Worm (Caenorhabditis elegans) whole organism, late embryonic: ENCODE measurements around the gene Y50E8A.12.
A peak's percentile ranks its signal among the peaks of the same experiment; 100 is the strongest.

Experiments
- C38D4.7 ChIP-seq: fragments of 200-800 bp; sonication (Bioruptor generic); optimal IDR thresholded peaks from 2 replicates; lab custom pipeline; 2018; ENCODE audit warnings: mild to moderate bottlenecking, missing genetic modification characterization, moderate library complexity, missing compliant biosample characterization
- F13H6.1 ChIP-seq: sonication (generic microtip); optimal IDR thresholded peaks from 2 replicates; lab custom pipeline; 2016; ENCODE audit warnings: missing genetic modification characterization, missing compliant biosample characterization
- K02D7.2 ChIP-seq: sonication (generic microtip); optimal IDR thresholded peaks from 2 replicates; lab custom pipeline; 2017; ENCODE audit warnings: mild to moderate bottlenecking, missing genetic modification characterization, missing compliant biosample characterization
- T23F11.4 ChIP-seq: fragments of 200-800 bp; sonication (Bioruptor generic); optimal IDR thresholded peaks from 2 replicates; lab custom pipeline; 2018; ENCODE audit warnings: mild to moderate bottlenecking, missing genetic modification characterization, missing compliant biosample characterization
- Y22D7AL.16 ChIP-seq: sonication (generic microtip); optimal IDR thresholded peaks from 2 replicates; lab custom pipeline; 2016; ENCODE audit warnings: missing genetic modification characterization, missing compliant biosample characterization
- ama-1 ChIP-seq: fragments of 150-350 bp; optimal IDR thresholded peaks from 2 replicates; lab custom pipeline; 2014
- ceh-14 ChIP-seq: sonication (generic microtip); optimal IDR thresholded peaks from 2 replicates; lab custom pipeline; 2016; ENCODE audit warnings: missing genotype, missing genetic modification characterization, missing compliant biosample characterization
- ceh-18 ChIP-seq: sonication (generic microtip); optimal IDR thresholded peaks from 2 replicates; lab custom pipeline; 2016; ENCODE audit warnings: missing genetic modification characterization, missing compliant biosample characterization
- ceh-19 ChIP-seq: fragments of 200-800 bp; sonication (Bioruptor generic); optimal IDR thresholded peaks from 2 replicates; lab custom pipeline; 2018; ENCODE audit warnings: mild to moderate bottlenecking, missing genetic modification characterization, missing compliant biosample characterization
- ceh-31 ChIP-seq: sonication (generic microtip); optimal IDR thresholded peaks from 2 replicates; lab custom pipeline; 2016; ENCODE audit warnings: missing genetic modification characterization, missing compliant biosample characterization
- ceh-34 ChIP-seq: sonication (generic microtip); optimal IDR thresholded peaks from 2 replicates; lab custom pipeline; 2016; ENCODE audit warnings: mild to moderate bottlenecking, missing genetic modification characterization, missing compliant biosample characterization
- ceh-45 ChIP-seq: fragments of 200-800 bp; sonication (Bioruptor generic); IDR thresholded peaks from 2 replicates; pipeline ENCODE4 v1.3.6; 2022; ENCODE audit warnings: missing genetic modification reagents, missing genetic modification characterization, missing compliant biosample characterization
- ceh-6 ChIP-seq: fragments of 200-800 bp; sonication (Bioruptor generic); optimal IDR thresholded peaks from 2 replicates; lab custom pipeline; 2018; ENCODE audit warnings: mild to moderate bottlenecking, missing genetic modification characterization, missing compliant biosample characterization
- che-1 ChIP-seq: sonication (generic microtip); optimal IDR thresholded peaks from 2 replicates; lab custom pipeline; 2016; ENCODE audit warnings: mild to moderate bottlenecking, missing genetic modification characterization, missing compliant biosample characterization
- dmd-4 ChIP-seq: sonication (generic microtip); optimal IDR thresholded peaks from 2 replicates; lab custom pipeline; 2016; ENCODE audit warnings: borderline replicate concordance, missing genetic modification characterization, missing compliant biosample characterization
- elt-2 ChIP-seq: sonication (generic microtip); optimal IDR thresholded peaks from 2 replicates; lab custom pipeline; 2016; ENCODE audit warnings: missing genetic modification reagents, missing genetic modification characterization, missing compliant biosample characterization
- elt-4 ChIP-seq: sonication (generic microtip); optimal IDR thresholded peaks from 2 replicates; lab custom pipeline; 2016; ENCODE audit warnings: missing genetic modification characterization, missing compliant biosample characterization
- fkh-10 ChIP-seq: fragments of 150-350 bp; optimal IDR thresholded peaks from 2 replicates; lab custom pipeline; 2014; ENCODE audit warnings: missing biosample characterization, missing genetic modification reagents, missing genetic modification characterization
- lin-11 ChIP-seq: fragments of 200-800 bp; sonication (Bioruptor generic); optimal IDR thresholded peaks from 2 replicates; lab custom pipeline; 2018; ENCODE audit warnings: mild to moderate bottlenecking, missing genetic modification characterization, missing compliant biosample characterization
- madf-2 ChIP-seq: sonication (generic microtip); optimal IDR thresholded peaks from 2 replicates; lab custom pipeline; 2017; ENCODE audit warnings: missing genetic modification characterization, missing compliant biosample characterization
- mec-3 ChIP-seq: sonication (generic microtip); optimal IDR thresholded peaks from 2 replicates; lab custom pipeline; 2016; ENCODE audit warnings: borderline replicate concordance, missing genetic modification characterization, missing compliant biosample characterization
- nfya-1 ChIP-seq: sonication (generic microtip); optimal IDR thresholded peaks from 2 replicates; lab custom pipeline; 2017; ENCODE audit warnings: missing genetic modification characterization, mild to moderate bottlenecking, missing compliant biosample characterization, antibody characterized with exemption, moderate library complexity
- nhr-11 ChIP-seq: fragments of 150-350 bp; optimal IDR thresholded peaks from 2 replicates; lab custom pipeline; 2014; ENCODE audit warnings: missing biosample characterization, missing genetic modification characterization
- nhr-232 ChIP-seq: sonication (generic microtip); optimal IDR thresholded peaks from 2 replicates; lab custom pipeline; 2016; ENCODE audit warnings: missing genetic modification characterization, missing compliant biosample characterization
- odd-2 ChIP-seq: sonication (generic microtip); optimal IDR thresholded peaks from 2 replicates; lab custom pipeline; 2017; ENCODE audit warnings: antibody characterized with exemption, mild to moderate bottlenecking, missing genetic modification characterization, missing compliant biosample characterization
- pat-9 ChIP-seq: fragments of 200-800 bp; sonication (Bioruptor generic); optimal IDR thresholded peaks from 2 replicates; lab custom pipeline; 2018; ENCODE audit warnings: mild to moderate bottlenecking, missing genetic modification characterization, moderate library complexity, missing compliant biosample characterization
- pax-1 ChIP-seq: fragments of 150-350 bp; optimal IDR thresholded peaks from 2 replicates; lab custom pipeline; 2014; ENCODE audit warnings: missing biosample characterization, missing genetic modification characterization
- pha-2 ChIP-seq: sonication (generic microtip); optimal IDR thresholded peaks from 2 replicates; lab custom pipeline; 2017; ENCODE audit warnings: mild to moderate bottlenecking, missing genetic modification characterization, missing compliant biosample characterization
- pqm-1 ChIP-seq: sonication (generic microtip); optimal IDR thresholded peaks from 2 replicates; lab custom pipeline; 2016; ENCODE audit warnings: missing genetic modification characterization, missing compliant biosample characterization
- ref-2 ChIP-seq: sonication (generic microtip); optimal IDR thresholded peaks from 2 replicates; lab custom pipeline; 2016; ENCODE audit warnings: missing genetic modification characterization, missing compliant biosample characterization
- rnt-1 ChIP-seq: sonication (generic microtip); optimal IDR thresholded peaks from 2 replicates; lab custom pipeline; 2016; ENCODE audit warnings: missing genetic modification characterization, missing compliant biosample characterization
- sox-2 ChIP-seq: fragments of 200-800 bp; sonication (Bioruptor generic); IDR thresholded peaks from 2 replicates; pipeline ENCODE4 v1.3.6; 2022; ENCODE audit warnings: missing genetic modification reagents, missing genetic modification characterization, missing compliant biosample characterization
- sox-4 ChIP-seq: sonication (generic microtip); optimal IDR thresholded peaks from 2 replicates; lab custom pipeline; 2017; ENCODE audit warnings: mild to moderate bottlenecking, missing genetic modification characterization, inconsistent platforms, missing compliant biosample characterization
- tbx-2 ChIP-seq: sonication (generic microtip); optimal IDR thresholded peaks from 2 replicates; lab custom pipeline; 2016; ENCODE audit warnings: missing genetic modification characterization, missing compliant biosample characterization
- ttx-3 ChIP-seq: sonication (generic microtip); optimal IDR thresholded peaks from 2 replicates; lab custom pipeline; 2016; ENCODE audit warnings: missing genetic modification reagents, missing genetic modification characterization, missing compliant biosample characterization
- unc-3 ChIP-seq, 2 experiments: fragments of 200-800 bp in 1 of 2; sonication (Bioruptor generic) in 1 of 2; sonication (generic microtip) in 1 of 2; conservative IDR thresholded peaks in 1 of 2; optimal IDR thresholded peaks in 1 of 2; 2 replicates each; pipeline versions ENCODE4 v1.3.6 to Lab custom; 2016 to 2022; ENCODE audit warnings: missing compliant biosample characterization in 2 of 2, missing genetic modification characterization in 2 of 2, missing genetic modification reagents in 1 of 2
- unc-55 ChIP-seq: sonication (generic microtip); optimal IDR thresholded peaks from 2 replicates; lab custom pipeline; 2017; ENCODE audit warnings: missing biosample characterization, missing genetic modification reagents, missing genetic modification characterization
- ztf-16 ChIP-seq: sonication (generic microtip); optimal IDR thresholded peaks from 2 replicates; lab custom pipeline; 2017; ENCODE audit warnings: missing genetic modification characterization, missing compliant biosample characterization

Gene Y50E8A.12

ce11 chrV:14800402-14800801, 16.4 kb upstream of the Y50E8A.12 start:
- TF ChIP-seq unc-55 (GFP tag; lab: Kevin White, UChicago) (peak; percentile 90), ceh-18 (tag; lab: Kevin White, UChicago) (peak; percentile 51), ttx-3 (tag; lab: Kevin White, UChicago) (no peak), rnt-1 (tag; lab: Kevin White, UChicago) (peak; percentile 45)

- TF ChIP-seq che-1 (tag; lab: Kevin White, UChicago) (no peak), unc-55 (GFP tag; lab: Kevin White, UChicago) (no peak), unc-3 (GFP tag; conservative IDR thresholded peaks at IDR 0.05; lab: Robert Waterston, UW) (no peak), unc-3 (tag; optimal IDR thresholded peaks at IDR 0.05; lab: Kevin White, UChicago) (no peak), K02D7.2 (tag; lab: Kevin White, UChicago) (no peak), pat-9 (no peak), F13H6.1 (tag; lab: Kevin White, UChicago) (no peak), sox-4 (no peak), mec-3 (tag; lab: Kevin White, UChicago) (no peak), ceh-18 (tag; lab: Kevin White, UChicago) (no peak), T23F11.4 (GFP tag; lab: Kevin White, UChicago) (no peak), pqm-1 (tag; lab: Kevin White, UChicago) (no peak), elt-2 (no peak), ceh-45 (GFP tag; lab: Robert Waterston, UW) (no peak), nhr-232 (tag; lab: Kevin White, UChicago) (no peak), fkh-10 (GFP tag; lab: Kevin White, UChicago) (no peak), madf-2 (tag; lab: Kevin White, UChicago) (no peak), ama-1 (lab: Kevin White, UChicago) (no peak)
- TF ChIP-seq, all 69 proteins: peak for 0
These were observed 13.9 kb upstream of the Y50E8A.12 start for ce11 chrV:14797886-14798285.

DNA sequence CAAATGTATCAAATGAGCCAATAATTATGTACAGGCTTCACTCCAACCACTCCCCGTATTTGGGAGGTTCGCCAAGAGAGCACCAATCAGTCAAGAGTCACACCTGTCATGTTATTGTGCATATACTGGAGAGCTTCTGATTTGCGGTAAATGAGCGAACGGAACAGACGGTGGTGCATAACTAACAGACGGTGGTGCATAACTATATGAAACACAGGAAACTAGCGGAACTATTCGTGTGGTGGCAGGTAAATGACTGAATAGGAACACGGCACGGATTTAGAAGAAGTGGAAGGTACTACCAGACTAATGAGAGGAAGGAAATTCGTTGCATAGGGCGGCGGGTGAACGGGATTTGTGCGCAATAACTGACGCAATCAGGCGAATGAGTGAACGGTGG, 9.0 kb upstream of the Y50E8A.12 start:
- TF ChIP-seq F13H6.1 (tag; lab: Kevin White, UChicago) (no peak), ceh-31 (peak; percentile 1), ceh-19 (GFP tag; lab: Kevin White, UChicago) (no peak), pha-2 (no peak)

DNA sequence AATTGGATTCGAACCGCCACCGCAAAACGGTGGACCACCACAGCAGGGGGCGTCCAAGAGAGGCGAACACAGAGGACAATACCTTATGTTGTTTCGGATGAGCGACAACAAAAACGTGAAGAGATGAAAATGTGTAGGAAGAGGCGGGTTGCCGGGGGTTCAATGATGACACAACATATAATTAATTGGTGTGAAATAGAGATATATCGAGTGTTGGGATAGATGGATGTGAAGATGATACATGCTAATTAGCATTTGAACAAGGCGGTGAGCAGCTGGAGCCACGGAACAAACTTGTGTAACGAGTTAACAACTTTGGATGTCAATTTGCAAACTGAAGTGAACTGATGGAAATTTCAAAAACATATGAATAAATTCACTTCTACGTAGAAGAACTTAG, 8.3 kb upstream of the Y50E8A.12 start:
- TF ChIP-seq ceh-6 (GFP tag; lab: Kevin White, UChicago): peak; percentile 2
- peak; percentile 65 for TF ChIP-seq ref-2
- TF ChIP-seq pax-1 (tag; lab: Kevin White, UChicago): no peak
- peak; percentile 35 for TF ChIP-seq ceh-31
- no peak for TF ChIP-seq sox-2 (GFP tag; lab: Robert Waterston, UW)

DNA sequence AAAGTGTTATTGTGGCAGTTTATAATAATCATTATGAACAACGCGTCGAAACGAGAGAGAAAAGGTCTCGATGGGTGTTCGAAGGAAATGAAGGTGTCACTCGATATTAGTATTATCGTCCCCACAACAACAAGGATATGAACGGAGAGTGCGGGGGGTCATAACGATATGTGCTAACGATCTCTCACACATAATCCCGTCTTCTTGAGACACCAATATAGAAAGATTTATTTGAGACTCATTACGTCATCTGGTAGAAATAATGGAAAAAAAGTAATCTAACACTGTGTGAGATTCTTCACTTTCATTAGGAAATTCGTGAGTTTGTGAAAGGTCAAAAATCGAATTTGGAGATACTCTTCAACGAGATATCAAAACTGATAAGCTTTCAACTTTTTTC, 7.7 kb upstream of the Y50E8A.12 start:
- TF ChIP-seq pha-2 (no peak), sox-2 (GFP tag; lab: Robert Waterston, UW) (no peak), rnt-1 (tag; lab: Kevin White, UChicago) (no peak)

DNA sequence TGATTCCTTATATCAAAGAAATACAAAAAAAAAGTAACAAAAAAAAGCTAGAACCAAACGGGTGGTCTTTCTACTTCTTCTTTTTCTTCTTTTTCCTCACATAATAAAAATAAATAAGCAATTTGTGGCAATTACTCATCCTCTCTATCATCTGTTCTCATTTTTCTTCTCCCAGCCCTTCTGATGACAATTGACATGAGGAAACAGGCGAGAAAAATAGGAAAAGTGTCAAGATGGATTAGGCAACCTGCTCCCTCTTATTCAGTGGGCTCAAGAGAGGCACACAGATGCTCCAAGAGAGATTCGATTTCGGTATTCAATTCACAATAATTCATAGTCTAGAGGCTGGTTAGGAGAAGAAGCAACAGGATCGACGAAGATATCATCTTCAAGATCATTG, 6.8 kb upstream of the Y50E8A.12 start:
- TF ChIP-seq unc-55 (GFP tag; lab: Kevin White, UChicago) (peak; percentile 72), ceh-34 (tag; lab: Kevin White, UChicago) (peak; percentile 89), C38D4.7 (GFP tag; lab: Kevin White, UChicago) (no peak)

ce11 chrV:14788462-14788861, 4.5 kb upstream of the Y50E8A.12 start:
- no peak for TF ChIP-seq odd-2 (tag; lab: Kevin White, UChicago)
- no peak for TF ChIP-seq tbx-2 (tag; lab: Kevin White, UChicago)
- TF ChIP-seq Y22D7AL.16 (tag; lab: Kevin White, UChicago): no peak
- no peak for TF ChIP-seq ceh-14 (tag; lab: Kevin White, UChicago)
- TF ChIP-seq nfya-1: no peak
- TF ChIP-seq fkh-10 (GFP tag; lab: Kevin White, UChicago): no peak
- TF ChIP-seq ama-1 (lab: Kevin White, UChicago): no peak
- no peak for TF ChIP-seq elt-4 (tag; lab: Kevin White, UChicago)
- no peak for TF ChIP-seq sox-2 (GFP tag; lab: Robert Waterston, UW)
- TF ChIP-seq dmd-4 (tag; lab: Kevin White, UChicago): no peak
- TF ChIP-seq ztf-16 (tag; lab: Kevin White, UChicago): no peak
- TF ChIP-seq nhr-11 (tag; lab: Kevin White, UChicago): no peak
- TF ChIP-seq ceh-18 (tag; lab: Kevin White, UChicago): no peak
- TF ChIP-seq lin-11: no peak
